Fruit fly (Drosophila melanogaster) whole organism, prepupa: ENCODE measurements around the gene CG13639.

Source experiments
- CG34406 ChIP-seq: fragments of 200-800 bp; sonication (Bioruptor generic); optimal IDR thresholded peaks from 3 replicates; lab custom pipeline; 2016; ENCODE audit warnings: missing biosample characterization, missing genetic modification characterization
- CG6792 ChIP-seq: fragments of 200-800 bp; sonication (Bioruptor generic); optimal IDR thresholded peaks from 3 replicates; lab custom pipeline; 2016; ENCODE audit warnings: missing biosample characterization, missing genetic modification characterization
- Eip78C ChIP-seq: fragments of 200-800 bp; sonication (Bioruptor generic); peaks from one replicate; lab custom pipeline; 2016; ENCODE audit warnings: missing biosample characterization, missing genetic modification characterization
- Eip93F ChIP-seq: fragments of 200-800 bp; sonication (Bioruptor generic); optimal IDR thresholded peaks from 2 replicates; lab custom pipeline; 2016; ENCODE audit warnings: missing biosample characterization, mild to moderate bottlenecking, missing genetic modification characterization
- Sox14 ChIP-seq: fragments of 200-800 bp; sonication (Bioruptor generic); optimal IDR thresholded peaks from 3 replicates; lab custom pipeline; 2016; ENCODE audit warnings: missing biosample characterization, missing genetic modification characterization
- acj6 ChIP-seq: fragments of 200-800 bp; sonication (Bioruptor generic); optimal IDR thresholded peaks from 3 replicates; lab custom pipeline; 2016; ENCODE audit warnings: missing biosample characterization, missing genetic modification characterization

DNA sequence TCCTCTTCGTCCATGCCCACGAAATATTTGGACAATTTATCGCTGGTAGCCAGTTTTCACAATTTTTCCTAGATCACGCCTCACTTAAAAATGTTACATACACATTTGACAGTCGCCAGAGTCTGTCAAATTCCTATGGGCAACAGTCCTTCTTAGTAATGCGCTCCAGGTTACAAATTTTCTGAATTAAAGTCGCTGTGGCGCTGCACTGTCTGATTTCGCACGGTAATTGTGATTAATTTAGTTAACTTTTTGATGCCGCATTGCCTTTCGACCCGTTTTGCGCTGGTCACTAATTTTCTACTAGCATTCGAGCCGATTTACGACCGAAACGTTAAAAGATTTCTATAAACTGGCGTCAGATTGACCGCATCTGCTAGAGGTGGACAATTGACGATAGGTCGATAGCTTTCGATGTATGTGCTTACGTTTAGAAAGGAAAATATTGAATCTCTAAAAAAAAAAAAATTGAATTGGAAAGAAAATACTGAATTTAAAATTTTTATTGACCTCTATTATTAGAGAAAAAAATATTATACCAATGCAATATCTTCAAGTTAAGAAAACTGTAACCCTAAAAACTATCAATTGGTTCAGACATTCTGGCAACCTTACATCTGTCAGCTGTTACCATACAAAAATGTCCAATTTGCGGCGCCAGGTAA lies 46.4 kb downstream of the CG13639 start, which contains the start of the genes lili and CG34150:
- TF ChIP-seq Sox14 (GFP tag; lab: Kevin White, UChicago): no peak
- peak; percentile 90 for TF ChIP-seq Eip78C
- TF ChIP-seq CG6792: peak; percentile 33
- peak; percentile 20 for TF ChIP-seq Eip93F (GFP tag; lab: Kevin White, UChicago)
- TF ChIP-seq CG34406 (GFP tag; lab: Kevin White, UChicago): no peak
- TF ChIP-seq acj6 (GFP tag; lab: Kevin White, UChicago): no peak
